Fruit fly (Drosophila melanogaster) Kc167 (cell line): ENCODE results near the gene CG5681.

ENCODE experiments used
- Sin3A ChIP-seq: fragments of >200 bp; optimal IDR thresholded peaks from 2 replicates; lab custom pipeline; 2018; ENCODE audit warnings: missing external identifiers
- h ChIP-seq: fragments of >200 bp; optimal IDR thresholded peaks from 3 replicates; lab custom pipeline; 2018; ENCODE audit warnings: missing external identifiers
- insv ChIP-seq: fragments of >200 bp; optimal IDR thresholded peaks from 3 replicates; lab custom pipeline; 2018; ENCODE audit warnings: missing external identifiers
- psq ChIP-seq: fragments of >200 bp; optimal IDR thresholded peaks from 2 replicates; lab custom pipeline; 2017; ENCODE audit warnings: missing external identifiers

DNA sequence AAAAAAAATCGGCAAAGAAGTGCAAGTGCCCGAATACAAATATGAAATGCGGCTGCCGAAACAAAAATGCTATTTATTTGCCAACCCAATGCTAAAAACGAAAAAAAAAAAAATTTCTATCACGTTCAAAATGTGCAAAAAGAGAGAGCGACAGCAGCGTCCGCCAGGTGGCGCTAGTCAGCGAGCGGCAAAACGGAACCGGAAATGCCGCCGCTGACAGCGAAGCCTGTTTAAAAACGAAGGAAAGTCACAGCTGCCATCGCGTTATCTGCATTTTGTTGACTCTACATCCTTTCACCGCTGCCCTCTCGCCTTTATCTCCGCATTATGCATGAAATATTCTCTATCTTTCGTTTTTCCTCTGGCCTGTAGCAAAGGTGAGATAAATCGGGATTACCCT, 26.0 kb upstream of the CG5681 start:
- TF ChIP-seq Sin3A (no peak), insv (lab: Kevin White, UChicago) (no peak), psq (no peak), h (lab: Kevin White, UChicago) (no peak)
